Fruit fly (Drosophila melanogaster) whole organism, embryonic: ENCODE results near the gene Lztr1.
A peak's percentile ranks its signal among the peaks of the same experiment; 100 is the strongest.

Source experiments
- CG1647 ChIP-seq: fragments of 200-800 bp; sonication (Bioruptor generic); optimal IDR thresholded peaks from 3 replicates; lab custom pipeline; 2016; ENCODE audit warnings: missing biosample characterization, missing genetic modification characterization
- CG16863 ChIP-seq: fragments of 200-800 bp; sonication (Bioruptor generic); optimal IDR thresholded peaks from 3 replicates; lab custom pipeline; 2016; ENCODE audit warnings: missing biosample characterization, missing genetic modification characterization
- CG17328 ChIP-seq: fragments of 200-800 bp; sonication (Bioruptor generic); IDR thresholded peaks from 2 replicates; pipeline ENCODE4 v1.3.6; 2022; ENCODE audit warnings: missing biosample characterization, missing genetic modification characterization
- Hr39 ChIP-seq: fragments of >200 bp; optimal IDR thresholded peaks from 2 replicates; lab custom pipeline; 2017
- Scr ChIP-seq: fragments of 200-800 bp; sonication (Bioruptor generic); IDR thresholded peaks from 2 replicates; pipeline ENCODE4 v1.3.6; 2022; ENCODE audit warnings: missing biosample characterization, missing genetic modification characterization; ENCODE audit not compliant: partially characterized antibody
- Six4 ChIP-seq: fragments of 200-800 bp; sonication (Bioruptor generic); optimal IDR thresholded peaks from 2 replicates; lab custom pipeline; 2016; ENCODE audit warnings: missing biosample characterization, missing genetic modification characterization
- her ChIP-seq: fragments of 200-800 bp; sonication (Bioruptor generic); optimal IDR thresholded peaks from 2 replicates; lab custom pipeline; 2016; ENCODE audit warnings: missing biosample characterization, missing genetic modification characterization
- trem ChIP-seq: fragments of 200-800 bp; optimal IDR thresholded peaks from 3 replicates; lab custom pipeline; 2019; ENCODE audit warnings: missing biosample characterization, mild to moderate bottlenecking, missing genetic modification characterization, moderate library complexity

DNA sequence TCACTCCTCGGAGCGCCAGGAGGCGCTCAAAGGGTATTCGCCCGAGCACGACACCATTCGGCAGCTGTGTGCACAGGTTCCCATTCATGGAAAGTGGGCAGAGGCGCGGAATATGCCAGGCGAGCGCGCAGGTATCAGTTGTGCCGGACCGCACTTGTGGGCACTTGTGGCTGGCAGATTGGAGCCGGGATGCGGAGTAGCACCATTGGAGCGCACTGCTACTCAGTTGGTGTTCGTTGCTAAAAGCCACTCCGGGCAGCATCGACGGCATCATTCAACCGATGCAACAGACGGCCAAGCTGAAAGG is 8.5 kb upstream of the Lztr1 start:
- TF ChIP-seq CG1647 (GFP tag; lab: Kevin White, UChicago) (no peak), CG17328 (no peak), Scr (GFP tag; lab: Robert Waterston, UW) (no peak), her (no peak), Six4 (GFP tag; lab: Kevin White, UChicago) (no peak), CG16863 (GFP tag; lab: Kevin White, UChicago) (no peak), Hr39 (lab: Kevin White, UChicago) (peak; percentile 91), trem (no peak)
